Worm (Caenorhabditis elegans) whole organism, late embryonic: ENCODE results near the gene Y38F1A.2.

ENCODE experiments used
- C08G9.2 ChIP-seq: sonication (generic microtip); optimal IDR thresholded peaks from 2 replicates; lab custom pipeline; 2016; ENCODE audit warnings: mild to moderate bottlenecking, missing genetic modification characterization, moderate library complexity, missing compliant biosample characterization
- C38D4.7 ChIP-seq: fragments of 200-800 bp; sonication (Bioruptor generic); optimal IDR thresholded peaks from 2 replicates; lab custom pipeline; 2018; ENCODE audit warnings: mild to moderate bottlenecking, missing genetic modification characterization, moderate library complexity, missing compliant biosample characterization
- F13H6.1 ChIP-seq: sonication (generic microtip); optimal IDR thresholded peaks from 2 replicates; lab custom pipeline; 2016; ENCODE audit warnings: missing genetic modification characterization, missing compliant biosample characterization
- K02D7.2 ChIP-seq: sonication (generic microtip); optimal IDR thresholded peaks from 2 replicates; lab custom pipeline; 2017; ENCODE audit warnings: mild to moderate bottlenecking, missing genetic modification characterization, missing compliant biosample characterization
- K09A11.1 ChIP-seq: sonication (generic microtip); optimal IDR thresholded peaks from 2 replicates; lab custom pipeline; 2017; ENCODE audit warnings: antibody characterized with exemption, mild to moderate bottlenecking, missing genetic modification characterization, missing compliant biosample characterization; ENCODE audit not compliant: insufficient read depth
- Y22D7AL.16 ChIP-seq: sonication (generic microtip); optimal IDR thresholded peaks from 2 replicates; lab custom pipeline; 2016; ENCODE audit warnings: missing genetic modification characterization, missing compliant biosample characterization
- ceh-18 ChIP-seq: sonication (generic microtip); optimal IDR thresholded peaks from 2 replicates; lab custom pipeline; 2016; ENCODE audit warnings: missing genetic modification characterization, missing compliant biosample characterization
- ceh-19 ChIP-seq: fragments of 200-800 bp; sonication (Bioruptor generic); optimal IDR thresholded peaks from 2 replicates; lab custom pipeline; 2018; ENCODE audit warnings: mild to moderate bottlenecking, missing genetic modification characterization, missing compliant biosample characterization
- ceh-24 ChIP-seq: sonication (generic microtip); optimal IDR thresholded peaks from 2 replicates; lab custom pipeline; 2016; ENCODE audit warnings: mild to moderate bottlenecking, missing genetic modification characterization, missing compliant biosample characterization
- ceh-30 ChIP-seq: fragments of 150-350 bp; optimal IDR thresholded peaks from 2 replicates; lab custom pipeline; 2014; ENCODE audit warnings: missing biosample characterization, missing genetic modification characterization
- ceh-31 ChIP-seq: sonication (generic microtip); optimal IDR thresholded peaks from 2 replicates; lab custom pipeline; 2016; ENCODE audit warnings: missing genetic modification characterization, missing compliant biosample characterization
- ceh-45 ChIP-seq: fragments of 200-800 bp; sonication (Bioruptor generic); IDR thresholded peaks from 2 replicates; pipeline ENCODE4 v1.3.6; 2022; ENCODE audit warnings: missing genetic modification reagents, missing genetic modification characterization, missing compliant biosample characterization
- ceh-48 ChIP-seq: sonication (generic microtip); optimal IDR thresholded peaks from 2 replicates; lab custom pipeline; 2016; ENCODE audit warnings: missing genetic modification characterization, inconsistent platforms, missing compliant biosample characterization
- che-1 ChIP-seq: sonication (generic microtip); optimal IDR thresholded peaks from 2 replicates; lab custom pipeline; 2016; ENCODE audit warnings: mild to moderate bottlenecking, missing genetic modification characterization, missing compliant biosample characterization
- eyg-1 ChIP-seq: sonication (generic microtip); optimal IDR thresholded peaks from 2 replicates; lab custom pipeline; 2016; ENCODE audit warnings: missing genotype, missing genetic modification characterization, missing compliant biosample characterization
- fkh-10 ChIP-seq: fragments of 150-350 bp; optimal IDR thresholded peaks from 2 replicates; lab custom pipeline; 2014; ENCODE audit warnings: missing biosample characterization, missing genetic modification reagents, missing genetic modification characterization
- hlh-6 ChIP-seq: sonication (generic microtip); optimal IDR thresholded peaks from 2 replicates; lab custom pipeline; 2016; ENCODE audit warnings: missing genotype, missing genetic modification characterization, missing compliant biosample characterization
- hlh-8 ChIP-seq: sonication (generic microtip); optimal IDR thresholded peaks from 2 replicates; lab custom pipeline; 2016; ENCODE audit warnings: missing genotype, missing genetic modification characterization, missing compliant biosample characterization
- lin-11 ChIP-seq: fragments of 200-800 bp; sonication (Bioruptor generic); optimal IDR thresholded peaks from 2 replicates; lab custom pipeline; 2018; ENCODE audit warnings: mild to moderate bottlenecking, missing genetic modification characterization, missing compliant biosample characterization
- nfya-1 ChIP-seq: sonication (generic microtip); optimal IDR thresholded peaks from 2 replicates; lab custom pipeline; 2017; ENCODE audit warnings: missing genetic modification characterization, mild to moderate bottlenecking, missing compliant biosample characterization, antibody characterized with exemption, moderate library complexity
- nhr-11 ChIP-seq: fragments of 150-350 bp; optimal IDR thresholded peaks from 2 replicates; lab custom pipeline; 2014; ENCODE audit warnings: missing biosample characterization, missing genetic modification characterization
- nhr-232 ChIP-seq: sonication (generic microtip); optimal IDR thresholded peaks from 2 replicates; lab custom pipeline; 2016; ENCODE audit warnings: missing genetic modification characterization, missing compliant biosample characterization
- npax-4 ChIP-seq: sonication (generic microtip); optimal IDR thresholded peaks from 2 replicates; lab custom pipeline; 2016; ENCODE audit warnings: missing genetic modification characterization, missing compliant biosample characterization
- odd-2 ChIP-seq: sonication (generic microtip); optimal IDR thresholded peaks from 2 replicates; lab custom pipeline; 2017; ENCODE audit warnings: antibody characterized with exemption, mild to moderate bottlenecking, missing genetic modification characterization, missing compliant biosample characterization
- pha-4 ChIP-seq: fragments of 150-350 bp; optimal IDR thresholded peaks from 2 replicates; lab custom pipeline; 2018; ENCODE audit warnings: missing biosample characterization, missing genetic modification reagents, missing genetic modification characterization
- pqm-1 ChIP-seq: sonication (generic microtip); optimal IDR thresholded peaks from 2 replicates; lab custom pipeline; 2016; ENCODE audit warnings: missing genetic modification characterization, missing compliant biosample characterization
- pros-1 ChIP-seq: fragments of 150-350 bp; optimal IDR thresholded peaks from 2 replicates; lab custom pipeline; 2014; ENCODE audit warnings: missing biosample characterization, missing genetic modification reagents, missing genetic modification characterization
- rnt-1 ChIP-seq: sonication (generic microtip); optimal IDR thresholded peaks from 2 replicates; lab custom pipeline; 2016; ENCODE audit warnings: missing genetic modification characterization, missing compliant biosample characterization
- sdc-2 ChIP-seq: sonication (generic microtip); optimal IDR thresholded peaks from 2 replicates; lab custom pipeline; 2016; ENCODE audit warnings: missing genotype, missing genetic modification characterization, missing compliant biosample characterization
- sox-2 ChIP-seq: fragments of 200-800 bp; sonication (Bioruptor generic); IDR thresholded peaks from 2 replicates; pipeline ENCODE4 v1.3.6; 2022; ENCODE audit warnings: missing genetic modification reagents, missing genetic modification characterization, missing compliant biosample characterization
- syd-9 ChIP-seq: sonication (generic microtip); optimal IDR thresholded peaks from 2 replicates; lab custom pipeline; 2016; ENCODE audit warnings: mild to moderate bottlenecking, missing genetic modification characterization, moderate library complexity, missing compliant biosample characterization
- tbx-2 ChIP-seq: sonication (generic microtip); optimal IDR thresholded peaks from 2 replicates; lab custom pipeline; 2016; ENCODE audit warnings: missing genetic modification characterization, missing compliant biosample characterization
- ttx-3 ChIP-seq: sonication (generic microtip); optimal IDR thresholded peaks from 2 replicates; lab custom pipeline; 2016; ENCODE audit warnings: missing genetic modification reagents, missing genetic modification characterization, missing compliant biosample characterization
- zip-5 ChIP-seq: sonication (generic microtip); optimal IDR thresholded peaks from 2 replicates; lab custom pipeline; 2016; ENCODE audit warnings: missing genetic modification characterization, missing compliant biosample characterization
- ztf-16 ChIP-seq: sonication (generic microtip); optimal IDR thresholded peaks from 2 replicates; lab custom pipeline; 2017; ENCODE audit warnings: missing genetic modification characterization, missing compliant biosample characterization

Y38F1A.2 gene

ce11 chrII:12960206-12960605 is 5.4 kb downstream of the Y38F1A.2 start:
- TF ChIP-seq C38D4.7 (GFP tag; lab: Kevin White, UChicago) (no peak), nfya-1 (tag; lab: Kevin White, UChicago) (no peak), syd-9 (no peak), pha-4 (tag; lab: Kevin White, UChicago) (no peak), tbx-2 (tag; lab: Kevin White, UChicago) (no peak), zip-5 (no peak), Y22D7AL.16 (tag; lab: Kevin White, UChicago) (no peak)

ce11 chrII:12961293-12961692 is 6.5 kb downstream of the Y38F1A.2 start:
- no peak for TF ChIP-seq C08G9.2
- TF ChIP-seq hlh-8 = no peak
- TF ChIP-seq ttx-3 (tag; lab: Kevin White, UChicago) = no peak
- TF ChIP-seq ceh-45 (GFP tag; lab: Robert Waterston, UW) = no peak
- TF ChIP-seq syd-9 = no peak
- TF ChIP-seq hlh-6 (tag; lab: Kevin White, UChicago) = no peak
- no peak for TF ChIP-seq ceh-24 (tag; lab: Kevin White, UChicago)
- no peak for TF ChIP-seq zip-5
- no peak for TF ChIP-seq nfya-1 (tag; lab: Kevin White, UChicago)

ce11 chrII:12961743-12962142 is 7.0 kb downstream of the Y38F1A.2 start:
- TF ChIP-seq odd-2 (tag; lab: Kevin White, UChicago) = no peak
- TF ChIP-seq lin-11 = no peak
- TF ChIP-seq pha-4 (tag; lab: Kevin White, UChicago) = no peak
- no peak for TF ChIP-seq ceh-31
- no peak for TF ChIP-seq ceh-18 (tag; lab: Kevin White, UChicago)
- no peak for TF ChIP-seq sox-2 (GFP tag; lab: Robert Waterston, UW)

ce11 chrII:12965138-12965537 is 10.4 kb downstream of the Y38F1A.2 start:
- TF ChIP-seq sdc-2 (tag; lab: Kevin White, UChicago) (no peak), nhr-11 (tag; lab: Kevin White, UChicago) (no peak), ceh-19 (GFP tag; lab: Kevin White, UChicago) (no peak), ztf-16 (tag; lab: Kevin White, UChicago) (no peak), ttx-3 (tag; lab: Kevin White, UChicago) (no peak), pros-1 (tag; lab: Kevin White, UChicago) (no peak), hlh-6 (tag; lab: Kevin White, UChicago) (no peak), ceh-30 (no peak), K02D7.2 (tag; lab: Kevin White, UChicago) (no peak), syd-9 (no peak), eyg-1 (no peak), F13H6.1 (tag; lab: Kevin White, UChicago) (no peak), K09A11.1 (tag; lab: Kevin White, UChicago) (no peak), fkh-10 (no peak), C08G9.2 (no peak), che-1 (no peak)
- TF ChIP-seq, all 69 proteins: peak for 0

- TF ChIP-seq ceh-19 (GFP tag; lab: Kevin White, UChicago) (no peak), rnt-1 (tag; lab: Kevin White, UChicago) (no peak), ceh-45 (GFP tag; lab: Robert Waterston, UW) (no peak), nhr-232 (tag; lab: Kevin White, UChicago) (no peak), pros-1 (tag; lab: Kevin White, UChicago) (no peak), npax-4 (tag; lab: Kevin White, UChicago) (no peak), hlh-8 (no peak), pqm-1 (no peak), ceh-48 (no peak)
Measured at ce11 chrII:12965538-12965588, 10.6 kb downstream of the Y38F1A.2 start, which contains the start of gene ptr-18. TSS of gene ptr-18 (plus strand) at chrII:12965546.

- TF ChIP-seq ceh-48 = no peak
Measured at ce11 chrII:12965589-12965988, 10.8 kb downstream of the Y38F1A.2 start.
